Fruit fly (Drosophila melanogaster) whole organism: Measurements from ENCODE around the gene CG10311.

Experiments used
- CG8478 ChIP-seq: fragments of >200 bp; optimal IDR thresholded peaks from 2 replicates; lab custom pipeline; 2018; ENCODE audit warnings: inconsistent platforms
- Dll ChIP-seq: fragments of >200 bp; optimal IDR thresholded peaks from 2 replicates; lab custom pipeline; 2017
- EcR ChIP-seq, 2 experiments: fragments of >200 bp; optimal IDR thresholded peaks; 2 replicates each; lab custom pipeline; 2017; ENCODE audit warnings: missing biosample characterization in 2 of 2, missing genetic modification characterization in 2 of 2, missing genetic modification reagents in 2 of 2
- pan ChIP-seq: fragments of >200 bp; optimal IDR thresholded peaks from 2 replicates; lab custom pipeline; 2017
- psq ChIP-seq: fragments of >200 bp; optimal IDR thresholded peaks from 2 replicates; lab custom pipeline; 2017
- usp ChIP-seq: fragments of >200 bp; optimal IDR thresholded peaks from 2 replicates; lab custom pipeline; 2017; ENCODE audit warnings: missing biosample characterization, missing genetic modification characterization, mixed read lengths

Gene CG10311

DNA sequence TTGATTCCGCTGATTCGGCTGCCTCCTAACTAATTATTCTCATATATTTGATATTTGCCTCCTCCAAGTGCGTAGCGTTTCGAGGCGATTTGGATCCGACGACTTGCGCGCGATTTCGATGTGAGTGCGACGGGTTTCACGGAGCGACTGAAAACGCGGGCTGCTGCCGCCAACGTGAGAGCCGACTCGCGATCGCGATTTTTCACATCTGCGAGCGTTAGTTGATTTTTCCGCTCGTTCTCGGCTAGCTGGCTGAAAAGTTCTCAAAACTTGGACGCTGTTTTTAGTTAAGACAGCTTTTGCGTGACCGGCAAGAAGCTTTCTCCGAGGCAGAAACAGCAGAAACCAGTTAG, at the start of gene CG10311:
Gene CG10311, minus strand, starts transcription at position 153 of the 353 bp plus-strand sequence.
- TF ChIP-seq pan (lab: Kevin White, UChicago), result no peak
- no peak for TF ChIP-seq CG8478 (lab: Kevin White, UChicago)
- TF ChIP-seq Dll (lab: Kevin White, UChicago), result no peak
- no peak for TF ChIP-seq psq (lab: Kevin White, UChicago)
- TF ChIP-seq usp (GFP tag; lab: Kevin White, UChicago), result no peak
- no peak for TF ChIP-seq EcR (GFP tag; optimal IDR thresholded peaks at IDR 0.05; lab: Kevin White, UChicago)

DNA sequence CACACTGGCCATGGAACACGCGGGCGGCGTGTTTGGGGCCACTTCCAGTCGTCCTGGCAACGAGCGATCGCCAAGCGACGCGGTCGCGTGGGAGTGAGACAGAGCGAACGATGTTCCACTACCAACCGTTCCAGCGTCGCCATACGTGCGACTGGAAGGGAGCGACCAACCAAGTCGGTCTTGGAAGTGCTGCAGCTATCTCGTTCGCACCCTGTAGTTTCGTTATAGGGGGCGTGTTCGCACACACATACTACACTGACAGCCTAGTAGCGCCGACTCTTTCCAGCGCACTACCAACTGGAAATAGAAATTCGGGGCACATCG, 46.9 kb upstream of the CG10311 start:
- TF ChIP-seq EcR (GFP tag; optimal IDR thresholded peaks at IDR 0.05; lab: Kevin White, UChicago) (no peak), usp (GFP tag; lab: Kevin White, UChicago) (no peak), CG8478 (lab: Kevin White, UChicago) (peak; percentile 57)

DNA sequence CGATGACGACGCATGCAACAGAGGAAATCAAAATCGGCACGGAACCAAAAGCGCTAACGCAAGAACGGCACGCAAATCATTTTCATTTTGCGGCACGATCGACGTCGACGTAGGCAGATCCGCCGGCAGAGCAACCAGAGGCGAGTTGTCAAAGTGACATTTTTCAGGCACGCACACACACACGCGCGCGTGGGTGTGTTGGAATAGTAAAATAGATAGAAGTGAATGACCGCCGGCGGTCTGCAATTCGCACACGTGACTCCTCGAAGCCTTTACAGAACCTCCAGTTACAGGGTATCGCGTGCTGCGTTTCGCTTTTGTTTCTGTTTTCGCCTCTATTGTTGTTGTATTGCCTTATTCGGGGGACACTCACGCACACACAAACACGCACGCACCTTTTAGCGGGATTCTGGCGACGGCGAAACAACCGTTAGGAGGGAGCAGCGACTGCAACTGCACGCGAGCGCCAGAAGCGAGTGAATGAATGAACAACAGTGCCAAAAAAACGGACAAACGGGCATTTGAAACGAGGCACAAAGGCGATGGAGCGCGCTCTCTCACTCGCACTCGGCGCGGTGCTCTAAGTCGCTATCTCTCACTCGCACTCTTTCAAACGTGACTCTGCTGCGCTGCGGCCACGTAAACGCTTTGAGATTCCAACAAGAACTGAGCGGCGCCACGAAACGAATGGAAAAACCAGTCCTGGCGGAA, 46.4 kb upstream of the CG10311 start, which contains the start of gene ss:
Gene ss, minus strand, starts transcription at position 668 of the 711 bp plus-strand sequence.
- TF ChIP-seq CG8478 (lab: Kevin White, UChicago) (peak; percentile 66), EcR (GFP tag; optimal IDR thresholded peaks at IDR 0.05; lab: Kevin White, UChicago) (no peak)

DNA sequence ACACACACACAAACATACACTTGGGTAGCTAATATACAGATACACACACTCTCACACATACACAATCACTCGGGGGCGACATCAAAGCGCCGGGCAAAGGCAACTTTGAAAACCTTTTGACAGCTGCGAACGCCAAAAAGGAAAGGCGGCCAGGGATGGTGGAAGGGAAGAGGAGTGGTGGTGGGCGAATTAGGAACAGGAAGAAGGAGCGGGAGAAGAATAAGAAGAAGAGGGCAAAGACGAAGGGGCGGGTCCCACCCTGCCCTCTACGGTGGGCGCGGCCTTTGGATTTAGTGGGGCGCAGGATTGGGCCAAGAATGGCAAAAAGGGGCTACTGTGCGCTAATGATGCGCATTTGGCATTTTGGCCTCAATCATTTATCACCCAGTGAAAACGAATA, 39.8 kb upstream of the CG10311 start:
- no peak for TF ChIP-seq EcR (GFP tag; optimal IDR thresholded peaks at IDR 0.05; lab: Kevin White, UChicago)
- no peak for TF ChIP-seq pan (lab: Kevin White, UChicago)
- TF ChIP-seq psq (lab: Kevin White, UChicago), result no peak
- no peak for TF ChIP-seq CG8478 (lab: Kevin White, UChicago)
- no peak for TF ChIP-seq Dll (lab: Kevin White, UChicago)

DNA sequence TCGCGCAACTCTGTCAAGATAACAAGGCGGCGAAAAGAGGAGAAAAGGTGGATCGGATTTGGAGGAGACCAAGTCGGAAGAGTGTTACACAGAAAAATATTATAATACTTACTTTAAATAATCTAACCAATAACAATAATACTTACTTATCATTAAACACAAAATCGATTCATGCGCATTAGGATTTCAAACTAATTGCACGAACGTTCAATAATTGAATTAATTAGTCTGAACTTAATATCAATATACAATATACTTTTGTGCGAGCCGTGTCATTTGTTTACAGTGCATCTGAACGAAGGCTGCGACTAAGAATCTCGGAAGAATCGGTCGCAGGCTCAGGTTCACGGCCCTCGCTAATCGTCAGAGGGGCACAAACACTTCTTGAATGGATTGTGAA, 38.6 kb upstream of the CG10311 start:
- no peak for TF ChIP-seq psq (lab: Kevin White, UChicago)
- TF ChIP-seq pan (lab: Kevin White, UChicago), result no peak
- TF ChIP-seq EcR (GFP tag; optimal IDR thresholded peaks at IDR 0.05; lab: Kevin White, UChicago), result no peak
- no peak for TF ChIP-seq Dll (lab: Kevin White, UChicago)
- no peak for TF ChIP-seq CG8478 (lab: Kevin White, UChicago)
- TF ChIP-seq usp (GFP tag; lab: Kevin White, UChicago), result no peak

DNA sequence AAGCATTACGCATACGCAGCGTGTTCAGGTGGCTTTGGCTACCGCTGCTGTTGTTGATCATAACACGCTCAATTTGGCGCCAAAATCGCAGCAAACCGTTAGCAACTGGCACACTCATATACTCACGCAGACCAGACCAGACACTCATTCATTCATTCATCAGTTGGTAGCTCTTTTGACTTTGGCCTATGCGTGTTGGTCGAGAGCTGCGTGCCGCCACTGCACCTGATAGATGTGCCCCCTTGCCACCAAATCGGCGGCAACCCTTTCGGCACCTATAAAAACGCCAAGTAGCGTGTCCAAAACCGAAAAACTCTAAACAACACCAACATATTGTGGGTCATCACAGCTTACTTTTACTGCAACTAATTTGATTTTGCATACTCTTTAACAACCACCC, 37.7 kb upstream of the CG10311 start:
- no peak for TF ChIP-seq EcR (GFP tag; optimal IDR thresholded peaks at IDR 0.05; lab: Kevin White, UChicago)
- no peak for TF ChIP-seq Dll (lab: Kevin White, UChicago)
- no peak for TF ChIP-seq psq (lab: Kevin White, UChicago)
- no peak for TF ChIP-seq CG8478 (lab: Kevin White, UChicago)
- no peak for TF ChIP-seq usp (GFP tag; lab: Kevin White, UChicago)
- no peak for TF ChIP-seq pan (lab: Kevin White, UChicago)

DNA sequence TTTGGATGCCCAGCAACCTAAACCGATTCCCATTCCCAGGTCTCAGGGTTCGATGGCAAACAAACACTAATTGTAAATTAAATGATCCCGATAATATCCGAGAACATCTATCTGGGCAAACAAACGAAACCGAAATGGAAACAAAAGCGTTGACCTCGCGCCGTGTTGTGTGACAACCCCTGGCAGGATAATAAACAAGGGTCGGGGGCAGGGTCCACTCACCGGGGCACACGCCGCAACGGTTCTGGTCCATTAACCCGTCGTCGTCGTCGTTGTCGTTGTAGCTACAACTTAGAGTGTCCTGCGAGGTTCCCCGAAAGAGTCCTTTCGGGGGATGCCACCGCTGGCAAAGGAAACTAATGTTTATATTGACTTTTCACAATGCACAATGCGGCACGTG, 32.3 kb upstream of the CG10311 start:
- TF ChIP-seq pan (lab: Kevin White, UChicago), result no peak
- no peak for TF ChIP-seq CG8478 (lab: Kevin White, UChicago)

DNA sequence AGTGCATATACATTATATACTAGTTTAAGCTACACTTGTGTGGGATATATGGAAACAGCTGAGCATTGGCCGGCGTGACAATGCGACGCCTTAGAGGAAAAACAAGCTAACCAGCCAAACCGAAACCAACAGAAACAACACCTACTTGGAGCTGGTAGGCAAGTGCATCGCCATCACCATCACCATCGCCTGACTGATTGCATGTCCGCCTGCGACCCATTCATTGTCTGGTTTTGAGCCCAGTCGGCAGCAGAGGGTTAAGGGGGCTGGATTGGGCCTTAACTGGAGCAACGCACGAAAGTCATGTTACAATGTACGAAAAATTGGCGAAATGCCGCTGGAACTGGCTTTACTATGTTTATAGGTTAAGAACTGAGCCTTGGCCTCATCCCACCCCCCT, 30.2 kb upstream of the CG10311 start:
- TF ChIP-seq psq (lab: Kevin White, UChicago) (no peak), Dll (lab: Kevin White, UChicago) (no peak), usp (GFP tag; lab: Kevin White, UChicago) (no peak), pan (lab: Kevin White, UChicago) (no peak), EcR (GFP tag; optimal IDR thresholded peaks at IDR 0.05; lab: Kevin White, UChicago) (no peak), CG8478 (lab: Kevin White, UChicago) (no peak)

DNA sequence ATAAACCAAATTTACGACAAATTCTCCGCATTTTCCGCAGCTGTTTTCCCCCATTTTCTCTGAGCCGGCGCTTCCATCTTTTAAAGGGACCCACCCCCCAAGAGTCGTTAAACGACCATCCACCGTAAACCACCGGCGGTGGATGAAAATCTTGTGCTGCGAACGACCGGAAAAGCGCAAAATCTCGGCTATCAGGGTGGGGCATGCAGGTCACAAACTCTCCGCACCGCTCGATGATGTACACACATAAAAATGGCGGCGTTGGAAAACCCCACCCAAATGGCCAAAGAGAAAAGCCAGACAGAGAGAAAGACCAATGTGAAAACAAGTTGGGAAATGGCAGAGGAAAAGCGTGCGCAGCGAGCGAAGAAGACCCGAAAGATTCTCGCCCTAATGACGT, 28.8 kb upstream of the CG10311 start:
- TF ChIP-seq usp (GFP tag; lab: Kevin White, UChicago) (no peak), CG8478 (lab: Kevin White, UChicago) (no peak), pan (lab: Kevin White, UChicago) (no peak), psq (lab: Kevin White, UChicago) (no peak), EcR (GFP tag; optimal IDR thresholded peaks at IDR 0.05; lab: Kevin White, UChicago) (no peak), Dll (lab: Kevin White, UChicago) (no peak)

DNA sequence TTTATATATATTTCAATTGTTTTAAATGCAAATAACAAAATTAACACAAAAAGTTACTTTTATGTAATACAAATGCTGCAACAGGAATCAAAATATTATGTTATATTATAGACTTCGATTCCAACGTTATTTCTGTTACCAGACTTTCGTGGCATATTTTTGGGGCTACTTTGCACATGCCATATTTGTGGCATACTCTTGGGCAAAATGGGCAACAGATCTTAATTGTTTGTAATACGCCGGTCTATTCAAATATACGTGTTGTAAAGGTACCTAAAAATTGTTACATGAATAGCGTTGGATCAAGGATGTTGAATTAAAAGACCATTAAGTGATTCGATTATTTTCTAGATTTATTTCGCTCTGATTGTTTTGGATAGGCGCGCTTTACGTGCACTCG, 17.3 kb upstream of the CG10311 start:
- TF ChIP-seq CG8478 (lab: Kevin White, UChicago), result no peak
- no peak for TF ChIP-seq psq (lab: Kevin White, UChicago)
- no peak for TF ChIP-seq pan (lab: Kevin White, UChicago)
- TF ChIP-seq EcR (GFP tag; optimal IDR thresholded peaks at IDR 0.05; lab: Kevin White, UChicago), result no peak
- no peak for TF ChIP-seq Dll (lab: Kevin White, UChicago)
- TF ChIP-seq usp (GFP tag; lab: Kevin White, UChicago), result no peak

DNA sequence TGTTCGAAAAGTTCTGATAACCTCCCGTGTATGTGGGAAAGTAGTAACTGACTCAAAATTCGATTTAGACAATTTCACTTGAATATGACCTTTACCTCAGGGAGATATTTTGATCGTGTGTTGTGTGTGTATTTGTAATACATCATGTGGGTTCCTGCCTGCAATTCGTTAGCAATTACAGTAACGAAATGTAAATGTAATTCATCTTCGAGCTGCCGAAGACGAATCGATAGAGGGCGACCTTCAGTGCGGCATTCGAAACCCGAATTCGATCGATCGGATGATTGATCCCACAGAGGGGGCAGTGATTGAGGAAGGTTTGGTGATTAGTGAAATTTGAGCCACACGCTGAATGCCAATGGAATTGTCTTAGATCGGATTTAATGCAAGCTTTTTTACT, 13.6 kb upstream of the CG10311 start, which contains the start of gene CG10317:
Gene CG10317, minus strand, starts transcription at position 101 of the 400 bp plus-strand sequence.
- TF ChIP-seq CG8478 (lab: Kevin White, UChicago) (no peak), Dll (lab: Kevin White, UChicago) (no peak), psq (lab: Kevin White, UChicago) (no peak), pan (lab: Kevin White, UChicago) (no peak), usp (GFP tag; lab: Kevin White, UChicago) (no peak), EcR (GFP tag; optimal IDR thresholded peaks at IDR 0.05; lab: Kevin White, UChicago) (no peak)

DNA sequence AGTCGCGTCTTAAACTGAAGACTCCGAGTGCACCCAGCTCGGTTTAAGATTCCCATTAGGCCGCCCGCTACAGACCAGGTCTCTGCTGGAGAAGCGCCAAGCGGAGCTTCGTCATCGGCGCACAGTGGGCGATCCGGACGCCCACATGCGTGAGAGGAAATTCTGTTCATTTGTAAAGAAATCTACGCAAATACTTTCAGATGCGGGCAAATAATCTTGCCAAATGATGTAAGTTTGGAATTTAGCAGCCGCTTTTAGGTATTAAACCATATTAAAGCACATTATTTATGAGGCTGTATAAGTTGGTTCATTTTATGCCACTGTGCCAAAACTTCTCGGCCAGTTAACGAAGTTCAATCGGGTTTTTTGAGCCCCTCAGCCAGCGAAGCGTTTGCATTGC, 11.5 kb upstream of the CG10311 start, which contains the start of gene js:
Gene js, minus strand, starts transcription at position 19 of the 400 bp plus-strand sequence.
- TF ChIP-seq usp (GFP tag; lab: Kevin White, UChicago) (no peak), CG8478 (lab: Kevin White, UChicago) (no peak), psq (lab: Kevin White, UChicago) (no peak), EcR (GFP tag; optimal IDR thresholded peaks at IDR 0.05; lab: Kevin White, UChicago) (no peak), pan (lab: Kevin White, UChicago) (no peak), Dll (lab: Kevin White, UChicago) (no peak)
